Worm (Caenorhabditis elegans): ENCODE results near the gene nhr-34.

nhr-34 gene

DNA sequence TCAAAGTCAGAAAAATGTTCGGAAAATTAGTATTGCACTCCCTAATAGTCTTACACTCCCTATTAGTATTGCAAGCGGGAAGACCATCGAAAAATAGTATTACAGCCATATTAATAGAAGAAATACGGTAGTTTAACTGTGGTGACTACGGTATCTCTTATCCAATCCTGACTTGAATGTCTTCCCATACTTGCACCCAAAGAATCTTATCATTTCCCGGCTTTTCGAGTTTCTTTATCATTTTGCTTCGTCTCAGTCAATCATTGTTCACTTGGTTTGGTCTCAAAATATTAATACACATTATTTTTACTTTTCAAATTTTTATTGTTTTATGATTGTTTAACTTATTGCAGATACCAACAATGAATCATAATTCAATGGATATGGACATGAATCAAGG is 22.3 kb downstream of the nhr-34 start, which contains the start of gene F58G6.3:
TSS of gene F58G6.3 (plus strand) at position 352 of the 400 bp plus-strand sequence.
- TF ChIP-seq rec-8 (tag; optimal IDR thresholded peaks at IDR 0.05) (no peak), nhr-80 (tag; optimal IDR thresholded peaks at IDR 0.05) (peak; percentile 1)

DNA sequence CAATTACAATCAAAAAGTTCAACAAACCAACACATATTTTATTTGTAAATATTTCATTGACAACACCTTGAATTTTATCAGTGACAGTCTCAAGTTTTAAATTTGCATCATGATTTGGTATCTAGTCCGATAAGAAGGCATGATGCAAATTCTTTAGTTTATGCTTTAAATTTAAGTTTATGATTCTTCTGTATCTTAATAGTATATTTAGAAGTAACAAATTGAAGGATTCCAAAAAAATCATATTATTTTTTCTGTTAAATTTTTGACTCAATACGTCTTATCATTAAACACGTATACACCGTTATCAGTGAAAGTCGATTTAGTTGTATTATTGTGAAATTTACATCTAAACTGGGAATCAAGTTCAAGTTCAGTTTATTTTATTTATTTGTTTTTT is 24.2 kb downstream of the nhr-34 start, which contains the start of gene chca-1:
TSS of gene chca-1 (plus strand) at position 161 of the 400 bp plus-strand sequence.
- TF ChIP-seq hlh-12 (tag; optimal IDR thresholded peaks at IDR 0.05) (no peak), dox-1 (GFP tag; IDR thresholded peaks at IDR 0.05) (no peak), nhr-80 (tag; optimal IDR thresholded peaks at IDR 0.05) (peak; percentile 93), let-607 (tag; optimal IDR thresholded peaks at IDR 0.05) (peak in 1 of 2 experiments; percentile 55)

DNA sequence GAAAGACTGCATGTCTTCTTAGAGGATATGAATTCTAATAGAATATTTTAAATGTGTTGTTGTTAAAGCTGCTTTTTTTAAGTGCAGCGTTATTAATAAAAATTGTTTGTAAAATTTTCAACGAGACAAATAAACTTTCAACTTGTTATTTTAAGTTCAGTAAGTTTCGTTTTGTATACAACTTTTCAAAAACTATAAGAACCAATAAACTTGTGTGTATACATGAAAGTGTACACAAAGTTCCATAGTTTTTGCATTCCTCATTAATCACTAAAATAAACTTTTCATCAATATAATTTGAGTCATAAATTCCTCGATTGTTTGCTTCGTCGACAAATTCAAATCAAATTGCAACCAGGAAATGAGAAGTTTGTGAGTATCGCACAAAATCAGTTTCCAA is 26.8 kb downstream of the nhr-34 start, which contains the start of gene srm-3:
TSS of gene srm-3 (plus strand) at position 301 of the 400 bp plus-strand sequence.
- no peak for TF ChIP-seq unc-62 (GFP tag; optimal IDR thresholded peaks at IDR 0.05)
- no peak for TF ChIP-seq athp-1 (tag; optimal IDR thresholded peaks at IDR 0.05)
- TF ChIP-seq snpc-1.3 (tag; optimal IDR thresholded peaks at IDR 0.05; ENCODE audit: insufficient read depth): no peak
- no peak for TF ChIP-seq mel-28 (tag; optimal IDR thresholded peaks at IDR 0.05; ENCODE audit: borderline replicate concordance)
- TF ChIP-seq mes-4 (tag; optimal IDR thresholded peaks at IDR 0.05): no peak
- TF ChIP-seq rec-8 (tag; optimal IDR thresholded peaks at IDR 0.05): no peak
- TF ChIP-seq ztf-26 (tag; optimal IDR thresholded peaks at IDR 0.05): no peak
- no peak for TF ChIP-seq snpc-1.1 (tag; optimal IDR thresholded peaks at IDR 0.05; ENCODE audit: insufficient read depth)
- TF ChIP-seq ztf-3 (GFP tag; optimal IDR thresholded peaks at IDR 0.05): no peak
- TF ChIP-seq ama-1 (optimal IDR thresholded peaks at IDR 0.05): no peak
- no peak for TF ChIP-seq ama-1 (GFP tag; optimal IDR thresholded peaks at IDR 0.05)
- TF ChIP-seq attf-3 (GFP tag; conservative IDR thresholded peaks at IDR 0.05): no peak
- no peak for TF ChIP-seq C06A6.2 (GFP tag; conservative IDR thresholded peaks at IDR 0.05)
- TF ChIP-seq nhr-90 (tag; optimal IDR thresholded peaks at IDR 0.05): no peak
- TF ChIP-seq akir-1 (GFP tag; optimal IDR thresholded peaks at IDR 0.05): no peak
- TF ChIP-seq repo-1 (tag; optimal IDR thresholded peaks at IDR 0.05): no peak

DNA sequence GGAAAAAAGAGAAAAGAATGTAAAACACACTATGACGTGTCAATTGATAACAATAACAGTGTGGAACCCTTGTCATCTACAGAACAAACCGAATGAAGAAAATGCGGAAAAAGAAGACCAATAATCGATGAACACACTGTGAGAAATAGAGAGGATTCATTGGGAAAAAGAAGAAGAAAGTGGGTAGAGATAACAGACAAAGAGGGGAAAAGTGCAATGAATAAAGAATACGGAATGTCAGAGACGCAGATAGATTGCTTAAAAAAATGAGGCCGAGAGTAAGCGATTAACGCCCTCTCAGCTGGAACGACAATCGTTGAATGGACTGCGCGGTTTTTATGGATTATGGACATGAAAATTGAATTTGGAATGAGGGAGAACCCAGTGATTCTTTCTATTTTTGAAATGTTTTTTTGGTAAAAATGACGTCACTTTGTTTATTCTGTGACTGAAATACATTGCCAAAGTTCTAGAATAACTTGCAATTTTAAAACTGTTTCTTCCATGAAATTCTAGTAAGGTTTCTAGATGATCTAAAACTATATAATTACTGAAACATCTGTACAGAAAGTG is 27.6 kb downstream of the nhr-34 start, which contains the start of gene amph-1:
TSS of gene amph-1 (minus strand) at position 85 of the 573 bp plus-strand sequence.
- TF ChIP-seq B0261.1 (tag; optimal IDR thresholded peaks at IDR 0.05): no peak
- TF ChIP-seq mcd-1 (GFP tag; IDR thresholded peaks at IDR 0.05): no peak
- no peak for TF ChIP-seq mxl-1 (tag; optimal IDR thresholded peaks at IDR 0.05)
- no peak for TF ChIP-seq Y79H2A.3 (GFP tag; conservative IDR thresholded peaks at IDR 0.05)
- no peak for TF ChIP-seq ztf-3 (GFP tag; optimal IDR thresholded peaks at IDR 0.05)
- no peak for TF ChIP-seq ztf-18 (tag; optimal IDR thresholded peaks at IDR 0.05)
- no peak for TF ChIP-seq B0336.3 (GFP tag; IDR thresholded peaks at IDR 0.05)
- TF ChIP-seq ztf-26 (tag; optimal IDR thresholded peaks at IDR 0.05): no peak
- TF ChIP-seq hlh-26 (GFP tag; conservative IDR thresholded peaks at IDR 0.05): no peak
- TF ChIP-seq lag-1 (GFP tag; IDR thresholded peaks at IDR 0.05): no peak
- TF ChIP-seq fkh-3 (tag; optimal IDR thresholded peaks at IDR 0.05): no peak
- peak; percentile 36 for TF ChIP-seq nhr-80 (tag; optimal IDR thresholded peaks at IDR 0.05)
- no peak for TF ChIP-seq ztf-22 (GFP tag; optimal IDR thresholded peaks at IDR 0.05)
- peak; percentile 67 for TF ChIP-seq atf-7 (tag; optimal IDR thresholded peaks at IDR 0.05)
- TF ChIP-seq lin-40 (tag; optimal IDR thresholded peaks at IDR 0.05): peak; percentile 33
- TF ChIP-seq pbrm-1 (GFP tag; IDR thresholded peaks at IDR 0.05): no peak
- TF ChIP-seq hmg-1.2 (GFP tag; IDR thresholded peaks at IDR 0.05): peak; percentile 90
- TF ChIP-seq repo-1 (tag; optimal IDR thresholded peaks at IDR 0.05): no peak
- TF ChIP-seq zim-3 (tag; optimal IDR thresholded peaks at IDR 0.05): no peak
- no peak for TF ChIP-seq rcor-1 (GFP tag; IDR thresholded peaks at IDR 0.05)
- no peak for TF ChIP-seq ztf-25 (GFP tag; IDR thresholded peaks at IDR 0.05)
- no peak for TF ChIP-seq madf-8 (GFP tag; conservative IDR thresholded peaks at IDR 0.05)
- no peak for TF ChIP-seq ztf-28 (GFP tag; IDR thresholded peaks at IDR 0.05)
- TF ChIP-seq Y56A3A.18 (GFP tag; IDR thresholded peaks at IDR 0.05): no peak
- TF ChIP-seq lin-35 (GFP tag; optimal IDR thresholded peaks at IDR 0.05): no peak
- no peak for TF ChIP-seq nhr-27 (tag; optimal IDR thresholded peaks at IDR 0.05)
- TF ChIP-seq D2030.7 (GFP tag; IDR thresholded peaks at IDR 0.05): no peak

Data from whole organism, young adult.